Fruit fly (Drosophila melanogaster) whole organism, embryonic: ENCODE measurements around the gene CG42585.

Source experiments
- Atf3 ChIP-seq: fragments of 200-800 bp; sonication (Bioruptor generic); optimal IDR thresholded peaks from 3 replicates; lab custom pipeline; 2016; ENCODE audit warnings: missing biosample characterization, missing genetic modification characterization
- Awh ChIP-seq: fragments of 200-800 bp; sonication (Bioruptor generic); IDR thresholded peaks from 2 replicates; pipeline ENCODE4, ENCODE4 v1.3.6; 2022; ENCODE audit warnings: missing biosample characterization, missing genetic modification characterization
- CG11504 ChIP-seq: fragments of 200-800 bp; sonication (Bioruptor generic); optimal IDR thresholded peaks from 3 replicates; lab custom pipeline; 2019; ENCODE audit warnings: missing biosample characterization, mild to moderate bottlenecking, missing genetic modification characterization, moderate library complexity
- CG11695 ChIP-seq: fragments of 200-800 bp; sonication (Bioruptor generic); IDR thresholded peaks from 3 replicates; pipeline ENCODE4 v1.3.6; 2022; ENCODE audit warnings: missing biosample characterization, missing genetic modification characterization
- CG12942 ChIP-seq: fragments of 200-800 bp; sonication (Bioruptor generic); optimal IDR thresholded peaks from 3 replicates; lab custom pipeline; 2016; ENCODE audit warnings: missing biosample characterization, missing genetic modification characterization
- CG1647 ChIP-seq: fragments of 200-800 bp; sonication (Bioruptor generic); optimal IDR thresholded peaks from 3 replicates; lab custom pipeline; 2016; ENCODE audit warnings: missing biosample characterization, missing genetic modification characterization
- CG17385 ChIP-seq: fragments of 200-800 bp; sonication (Bioruptor generic); optimal IDR thresholded peaks from 3 replicates; lab custom pipeline; 2018; ENCODE audit warnings: missing biosample characterization, mild to moderate bottlenecking, missing genetic modification characterization
- CG17829 ChIP-seq: fragments of 200-800 bp; optimal IDR thresholded peaks from 2 replicates; lab custom pipeline; 2019; ENCODE audit warnings: missing biosample characterization, mild to moderate bottlenecking, missing genetic modification characterization, moderate library complexity
- CG2712 ChIP-seq: fragments of 200-800 bp; optimal IDR thresholded peaks from 3 replicates; lab custom pipeline; 2019; ENCODE audit warnings: missing biosample characterization, mild to moderate bottlenecking, missing genetic modification characterization, moderate library complexity
- CG4707 ChIP-seq: fragments of 200-800 bp; sonication (Bioruptor generic); optimal IDR thresholded peaks from 2 replicates; lab custom pipeline; 2018; ENCODE audit warnings: missing biosample characterization, mild to moderate bottlenecking, missing genetic modification characterization, moderate library complexity
- CG4820 ChIP-seq: fragments of 200-800 bp; sonication (Bioruptor generic); optimal IDR thresholded peaks from 3 replicates; lab custom pipeline; 2016; ENCODE audit warnings: missing biosample characterization, missing genetic modification characterization
- CG6175 ChIP-seq: fragments of 200-800 bp; sonication (Bioruptor generic); IDR thresholded peaks from 3 replicates; pipeline ENCODE4 v1.3.6; 2022; ENCODE audit warnings: missing biosample characterization, missing genetic modification characterization
- CG6272 ChIP-seq: fragments of 200-800 bp; sonication (Bioruptor generic); IDR thresholded peaks from 2 replicates; pipeline ENCODE4 v1.3.6; 2022; ENCODE audit warnings: missing biosample characterization, missing genetic modification characterization
- CG7271 ChIP-seq: fragments of 200-800 bp; sonication (Bioruptor generic); optimal IDR thresholded peaks from 2 replicates; lab custom pipeline; 2018; ENCODE audit warnings: missing biosample characterization, mild to moderate bottlenecking, missing genetic modification characterization, moderate library complexity
- CG8290 ChIP-seq, 3 experiments: fragments of 200-800 bp; sonication (Bioruptor generic); optimal IDR thresholded peaks; 2 replicates each; lab custom pipeline; 2016 to 2019; ENCODE audit warnings: missing biosample characterization in 3 of 3, missing genetic modification characterization in 3 of 3, mild to moderate bottlenecking in 2 of 3, moderate library complexity in 1 of 3
- D ChIP-seq, 2 experiments: fragments of 200-800 bp in 1 of 2; fragments of >200 bp in 1 of 2; sonication (Bioruptor generic) in 1 of 2; optimal IDR thresholded peaks; 2 replicates in 1 of 2; 3 replicates in 1 of 2; lab custom pipeline; 2017; ENCODE audit warnings: mild to moderate bottlenecking in 1 of 2, missing biosample characterization in 1 of 2, missing genetic modification characterization in 1 of 2, missing genetic modification reagents in 1 of 2
- D19B ChIP-seq: fragments of 200-800 bp; sonication (Bioruptor generic); optimal IDR thresholded peaks from 2 replicates; lab custom pipeline; 2017; ENCODE audit warnings: missing biosample characterization, mild to moderate bottlenecking, missing genetic modification characterization
- Dad ChIP-seq: fragments of 200-800 bp; sonication (Bioruptor generic); optimal IDR thresholded peaks from 3 replicates; lab custom pipeline; 2016; ENCODE audit warnings: missing biosample characterization, missing genetic modification characterization
- Dbx ChIP-seq: fragments of 200-800 bp; sonication (Bioruptor generic); IDR thresholded peaks from 3 replicates; pipeline ENCODE4 v1.3.6; 2022; ENCODE audit warnings: missing biosample characterization, missing genetic modification characterization
- Dp ChIP-seq: fragments of 200-800 bp; sonication (Bioruptor generic); optimal IDR thresholded peaks from 2 replicates; lab custom pipeline; 2018; ENCODE audit warnings: missing biosample characterization, mild to moderate bottlenecking, missing genetic modification characterization, moderate library complexity
- Drgx ChIP-seq: fragments of 200-800 bp; sonication (Bioruptor generic); IDR thresholded peaks from 2 replicates; pipeline ENCODE4 v1.3.6; 2022; ENCODE audit warnings: missing biosample characterization, missing genetic modification characterization
- HHEX ChIP-seq: fragments of 200-800 bp; sonication (Bioruptor generic); optimal IDR thresholded peaks from 3 replicates; lab custom pipeline; 2017; ENCODE audit warnings: missing biosample characterization, mild to moderate bottlenecking, missing genetic modification characterization, missing genetic modification reagents
- HmgZ ChIP-seq: fragments of 200-800 bp; sonication (Bioruptor generic); optimal IDR thresholded peaks from 2 replicates; lab custom pipeline; 2018; ENCODE audit warnings: missing biosample characterization, mild to moderate bottlenecking, missing genetic modification characterization
- Hmr ChIP-seq: fragments of 200-800 bp; sonication (Bioruptor generic); optimal IDR thresholded peaks from 3 replicates; lab custom pipeline; 2017; ENCODE audit warnings: mild to moderate bottlenecking, missing biosample characterization, missing genetic modification reagents, missing genetic modification characterization
- Hmx ChIP-seq: fragments of 200-800 bp; sonication (Bioruptor generic); optimal IDR thresholded peaks from 2 replicates; lab custom pipeline; 2016; ENCODE audit warnings: missing biosample characterization, missing genetic modification characterization
- Jarid2 ChIP-seq: fragments of 200-800 bp; sonication (Bioruptor generic); optimal IDR thresholded peaks from 3 replicates; lab custom pipeline; 2017; ENCODE audit warnings: mild to moderate bottlenecking, missing biosample characterization, missing genetic modification reagents, missing genetic modification characterization
- Kr ChIP-seq: fragments of 200-800 bp; sonication (Bioruptor generic); optimal IDR thresholded peaks from 2 replicates; lab custom pipeline; 2017; ENCODE audit warnings: missing biosample characterization, mild to moderate bottlenecking, missing genetic modification characterization
- Mad ChIP-seq: fragments of 200-800 bp; sonication (Bioruptor generic); optimal IDR thresholded peaks from 2 replicates; lab custom pipeline; 2016; ENCODE audit warnings: missing biosample characterization, missing genetic modification characterization
- Ptx1 ChIP-seq: fragments of 200-800 bp; sonication (Bioruptor generic); IDR thresholded peaks from 2 replicates; pipeline ENCODE4 v1.3.6; 2022; ENCODE audit warnings: missing biosample characterization, missing genetic modification characterization
- Ravus ChIP-seq: fragments of 200-800 bp; sonication (Bioruptor generic); IDR thresholded peaks from 2 replicates; pipeline ENCODE4 v1.3.6; 2022; ENCODE audit warnings: missing biosample characterization, missing genetic modification characterization
- Scr ChIP-seq: fragments of 200-800 bp; sonication (Bioruptor generic); IDR thresholded peaks from 2 replicates; pipeline ENCODE4 v1.3.6; 2022; ENCODE audit warnings: missing biosample characterization, missing genetic modification characterization; ENCODE audit not compliant: partially characterized antibody
- abd-A ChIP-seq: fragments of 200-800 bp; sonication (Bioruptor generic); optimal IDR thresholded peaks from 3 replicates; lab custom pipeline; 2019; ENCODE audit warnings: missing biosample characterization, mild to moderate bottlenecking, missing genetic modification characterization, moderate library complexity
- br ChIP-seq: fragments of >200 bp; optimal IDR thresholded peaks from 2 replicates; lab custom pipeline; 2017
- gfzf ChIP-seq: fragments of 200-800 bp; sonication (Bioruptor generic); optimal IDR thresholded peaks from 2 replicates; lab custom pipeline; 2016; ENCODE audit warnings: missing biosample characterization, mild to moderate bottlenecking, missing genetic modification characterization, moderate library complexity
- insv ChIP-seq, 2 experiments: fragments of 200-800 bp; sonication (Bioruptor generic); optimal IDR thresholded peaks; 3 replicates each; lab custom pipeline; 2016 to 2018; ENCODE audit warnings: missing biosample characterization in 2 of 2, missing genetic modification characterization in 2 of 2
- mam ChIP-seq: fragments of 200-800 bp; sonication (Bioruptor generic); optimal IDR thresholded peaks from 3 replicates; lab custom pipeline; 2016; ENCODE audit warnings: missing biosample characterization, missing genetic modification characterization
- p53 ChIP-seq: fragments of 200-800 bp; sonication (Bioruptor generic); optimal IDR thresholded peaks from 2 replicates; lab custom pipeline; 2016; ENCODE audit warnings: missing biosample characterization, missing genetic modification characterization
- repo ChIP-seq: fragments of 200-800 bp; sonication (Bioruptor generic); optimal IDR thresholded peaks from 2 replicates; lab custom pipeline; 2016; ENCODE audit warnings: missing biosample characterization, missing genetic modification characterization
- rib ChIP-seq: fragments of 200-800 bp; sonication (Bioruptor generic); IDR thresholded peaks from 2 replicates; pipeline ENCODE4 v1.3.6; 2022; ENCODE audit warnings: missing biosample characterization, missing genetic modification characterization
- row ChIP-seq: fragments of 200-800 bp; sonication (Bioruptor generic); IDR thresholded peaks from 3 replicates; pipeline ENCODE4 v1.3.6; 2022; ENCODE audit warnings: missing biosample characterization, missing genetic modification characterization
- scrt ChIP-seq: fragments of 200-800 bp; sonication (Bioruptor generic); optimal IDR thresholded peaks from 2 replicates; lab custom pipeline; 2018; ENCODE audit warnings: missing biosample characterization, mild to moderate bottlenecking, missing genetic modification characterization, moderate library complexity
- sug ChIP-seq: fragments of 200-800 bp; optimal IDR thresholded peaks from 2 replicates; lab custom pipeline; 2019; ENCODE audit warnings: missing biosample characterization, mild to moderate bottlenecking, missing genetic modification characterization, moderate library complexity

Gene CG42585

dm6 chr2L:14746068-14746467, 6.4 kb downstream of the CG42585 start:
- TF ChIP-seq CG6175 (GFP tag; lab: Robert Waterston, UW) (no peak), Dad (GFP tag; lab: Kevin White, UChicago) (no peak), CG11504 (tag; lab: Kevin White, UChicago) (no peak), gfzf (GFP tag; lab: Kevin White, UChicago) (no peak), Drgx (no peak), insv (GFP tag; optimal IDR thresholded peaks at IDR 0.05; lab: Kevin White, UChicago) (no peak), CG12942 (no peak), HmgZ (no peak), CG17829 (tag; lab: Kevin White, UChicago) (no peak)

dm6 chr2L:14760467-14760866, 20.8 kb downstream of the CG42585 start, which contains the start of gene CG4691:
Gene CG4691 (plus strand): TSS chr2L:14760767.
- TF ChIP-seq Dad (GFP tag; lab: Kevin White, UChicago): no peak
- TF ChIP-seq HHEX (GFP tag; lab: Kevin White, UChicago): no peak
- no peak for TF ChIP-seq repo (GFP tag; lab: Kevin White, UChicago)
- no peak for TF ChIP-seq Dbx (GFP tag; lab: Robert Waterston, UW)
- no peak for TF ChIP-seq CG4820 (GFP tag; lab: Kevin White, UChicago)
- TF ChIP-seq, all 482 proteins: peak for 0

- TF ChIP-seq br (lab: Kevin White, UChicago): no peak
- no peak for TF ChIP-seq row (GFP tag; lab: Robert Waterston, UW)
- no peak for TF ChIP-seq CG17385 (GFP tag; lab: Kevin White, UChicago)
- no peak for TF ChIP-seq Ravus
- TF ChIP-seq CG6272: no peak
- no peak for TF ChIP-seq abd-A (tag; lab: Kevin White, UChicago)
- no peak for TF ChIP-seq mam (GFP tag; lab: Kevin White, UChicago)
- no peak for TF ChIP-seq Ptx1 (GFP tag; lab: Robert Waterston, UW)
- no peak for TF ChIP-seq D19B
- TF ChIP-seq sug (tag; lab: Kevin White, UChicago): no peak
- no peak for TF ChIP-seq Hmx (GFP tag; lab: Kevin White, UChicago)
- no peak for TF ChIP-seq CG7271 (tag; lab: Kevin White, UChicago)
- TF ChIP-seq Dbx (GFP tag; lab: Robert Waterston, UW): no peak
These were observed 22.8 kb downstream of the CG42585 start, which contains the start of gene CSN1a for dm6 chr2L:14762465-14762864. Gene CSN1a (plus strand): TSS chr2L:14762765.

- TF ChIP-seq Jarid2 (GFP tag; lab: Kevin White, UChicago) (no peak), CG2712 (tag; lab: Kevin White, UChicago) (no peak), CG12942 (no peak), Scr (GFP tag; lab: Robert Waterston, UW) (no peak), p53 (GFP tag; lab: Kevin White, UChicago) (no peak), Atf3 (no peak), CG4707 (GFP tag; lab: Kevin White, UChicago) (no peak), Kr (GFP tag; lab: Kevin White, UChicago) (no peak), Mad (GFP tag; lab: Kevin White, UChicago) (no peak), Hmr (GFP tag; lab: Kevin White, UChicago) (no peak), Dp (GFP tag; lab: Kevin White, UChicago) (no peak), Awh (GFP tag; lab: Robert Waterston, UW) (no peak), CG11695 (no peak), rib (GFP tag; lab: Robert Waterston, UW) (no peak), CG1647 (GFP tag; lab: Kevin White, UChicago) (no peak), CG8290 (GFP tag; optimal IDR thresholded peaks at IDR 0.05; lab: Kevin White, UChicago) (no peak), CG8290 (tag; optimal IDR thresholded peaks at IDR 0.05; lab: Kevin White, UChicago) (no peak), D (optimal IDR thresholded peaks at IDR 0.05; lab: Kevin White, UChicago) (no peak), D (GFP tag; optimal IDR thresholded peaks at IDR 0.05; lab: Kevin White, UChicago) (no peak), scrt (GFP tag; lab: Kevin White, UChicago) (no peak)
These were observed 25.9 kb downstream of the CG42585 start, which contains the start of gene CG4701 for dm6 chr2L:14765608-14766007. Gene CG4701 (plus strand): TSS chr2L:14765908.
